Fruit fly (Drosophila melanogaster) whole organism, prepupa: ENCODE measurements around the gene CG6769.
A peak's percentile ranks its signal among the peaks of the same experiment; 100 is the strongest.

Source experiments
- Blimp-1 ChIP-seq: fragments of 200-800 bp; sonication (Bioruptor generic); optimal IDR thresholded peaks from 3 replicates; lab custom pipeline; 2017; ENCODE audit warnings: missing biosample characterization, missing genetic modification characterization, mild to moderate bottlenecking, moderate library complexity, missing genetic modification reagents
- CG10631 ChIP-seq: fragments of 200-800 bp; sonication (Bioruptor generic); optimal IDR thresholded peaks from 2 replicates; lab custom pipeline; 2016; ENCODE audit warnings: missing biosample characterization, missing genetic modification characterization
- CG31627 ChIP-seq: fragments of 200-800 bp; sonication (Bioruptor generic); optimal IDR thresholded peaks from 3 replicates; lab custom pipeline; 2016; ENCODE audit warnings: missing biosample characterization, missing genetic modification characterization
- CG3919 ChIP-seq: fragments of 200-800 bp; sonication (Bioruptor generic); optimal IDR thresholded peaks from 3 replicates; lab custom pipeline; 2016; ENCODE audit warnings: missing biosample characterization, missing genetic modification characterization
- Lpt ChIP-seq: fragments of 200-800 bp; sonication (Bioruptor generic); optimal IDR thresholded peaks from 3 replicates; lab custom pipeline; 2016; ENCODE audit warnings: missing biosample characterization, missing genetic modification characterization
- Met ChIP-seq: fragments of 200-800 bp; sonication (Bioruptor generic); optimal IDR thresholded peaks from 3 replicates; lab custom pipeline; 2016; ENCODE audit warnings: missing biosample characterization, missing genetic modification characterization

DNA sequence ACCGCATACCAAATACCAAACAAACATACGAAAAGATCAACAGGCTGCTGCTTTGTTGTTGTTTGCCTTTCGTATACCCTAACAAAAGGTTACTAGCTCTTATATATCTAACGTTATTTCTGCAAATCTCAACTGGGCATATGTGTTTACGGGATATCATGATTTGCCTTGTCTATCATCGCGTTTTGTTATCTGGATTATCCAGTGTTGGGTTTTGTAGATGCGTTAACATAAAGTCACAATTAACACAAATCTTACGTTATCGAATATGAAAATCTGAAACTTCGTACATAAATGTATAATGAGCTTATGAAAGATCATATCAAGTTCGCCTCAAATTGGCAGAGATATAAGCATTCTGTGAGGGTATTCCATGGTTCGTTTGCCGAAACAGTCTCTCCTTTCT, 30.6 kb upstream of the CG6769 start:
- peak; percentile 50 for TF ChIP-seq Met
- peak; percentile 45 for TF ChIP-seq CG31627 (GFP tag; lab: Kevin White, UChicago)
- TF ChIP-seq CG3919 (GFP tag; lab: Kevin White, UChicago), result peak; percentile 43
- no peak for TF ChIP-seq Lpt (GFP tag; lab: Kevin White, UChicago)
- TF ChIP-seq CG10631, result peak; percentile 61
- TF ChIP-seq Blimp-1 (GFP tag; lab: Kevin White, UChicago), result no peak
